Worm (Caenorhabditis elegans) whole organism, young adult: ENCODE results near the gene K09E2.2.

Experiments
- C06A6.2 ChIP-seq: fragments of 200-800 bp; sonication (Bioruptor generic); conservative IDR thresholded peaks from 2 replicates; pipeline ENCODE4 v1.3.6; 2022; ENCODE audit warnings: missing genetic modification characterization, missing compliant biosample characterization
- F37B4.10 ChIP-seq: fragments of 200-800 bp; sonication (Bioruptor generic); IDR thresholded peaks from 2 replicates; pipeline ENCODE4 v1.3.6; 2022; ENCODE audit warnings: missing genetic modification characterization, missing compliant biosample characterization
- F57A8.1 ChIP-seq: fragments of 200-800 bp; sonication (Bioruptor generic); optimal IDR thresholded peaks from 2 replicates; lab custom pipeline; 2018; ENCODE audit warnings: mild to moderate bottlenecking, missing genetic modification characterization, moderate library complexity, missing compliant biosample characterization
- K12H6.12 ChIP-seq: fragments of 200-800 bp; sonication (Bioruptor generic); optimal IDR thresholded peaks from 2 replicates; lab custom pipeline; 2018; ENCODE audit warnings: mild to moderate bottlenecking, missing genetic modification characterization, missing compliant biosample characterization
- T07F8.4 ChIP-seq: sonication (generic microtip); optimal IDR thresholded peaks from 2 replicates; lab custom pipeline; 2016; ENCODE audit warnings: mild to moderate bottlenecking, missing genetic modification characterization, moderate library complexity, missing compliant biosample characterization
- Y53F4B.3 ChIP-seq: fragments of 200-800 bp; sonication (Bioruptor generic); IDR thresholded peaks from 2 replicates; pipeline ENCODE4 v1.3.6; 2022; ENCODE audit warnings: missing genetic modification reagents, missing genetic modification characterization, missing compliant biosample characterization
- Y53G8AR.9 ChIP-seq: fragments of 200-800 bp; sonication (Bioruptor generic); conservative IDR thresholded peaks from 2 replicates; pipeline ENCODE4 v1.3.6; 2022; ENCODE audit warnings: missing genetic modification reagents, missing genetic modification characterization, missing compliant biosample characterization
- Y67H2A.10 ChIP-seq: fragments of 200-800 bp; sonication (Bioruptor generic); conservative IDR thresholded peaks from 2 replicates; pipeline ENCODE4 v1.3.6; 2022; ENCODE audit warnings: missing genetic modification reagents, missing genetic modification characterization, missing compliant biosample characterization
- akir-1 ChIP-seq: fragments of 200-800 bp; sonication (Bioruptor generic); optimal IDR thresholded peaks from 2 replicates; lab custom pipeline; 2018; ENCODE audit warnings: mild to moderate bottlenecking, missing genetic modification characterization, moderate library complexity, missing compliant biosample characterization
- aptf-3 ChIP-seq: fragments of 200-800 bp; sonication (Bioruptor generic); IDR thresholded peaks from 2 replicates; pipeline ENCODE4 v1.3.6; 2022; ENCODE audit warnings: missing genetic modification characterization, missing compliant biosample characterization
- attf-3 ChIP-seq: fragments of 200-800 bp; sonication (Bioruptor generic); conservative IDR thresholded peaks from 2 replicates; pipeline ENCODE4 v1.3.6; 2022; ENCODE audit warnings: missing genetic modification reagents, missing genetic modification characterization, missing compliant biosample characterization
- attf-5 ChIP-seq: fragments of 200-800 bp; sonication (Bioruptor generic); optimal IDR thresholded peaks from 2 replicates; lab custom pipeline; 2018; ENCODE audit warnings: mild to moderate bottlenecking, missing genetic modification characterization, missing compliant biosample characterization
- bed-1 ChIP-seq: fragments of 200-800 bp; sonication (Bioruptor generic); IDR thresholded peaks from 2 replicates; pipeline ENCODE4 v1.3.6; 2022; ENCODE audit warnings: missing genetic modification reagents, missing genetic modification characterization, missing compliant biosample characterization
- ccch-3 ChIP-seq: fragments of 200-800 bp; sonication (Bioruptor generic); optimal IDR thresholded peaks from 2 replicates; lab custom pipeline; 2018; ENCODE audit warnings: mild to moderate bottlenecking, missing genetic modification characterization, missing compliant biosample characterization
- cebp-1 ChIP-seq, 2 experiments: fragments of 200-800 bp in 1 of 2; sonication (Bioruptor generic) in 1 of 2; sonication (generic microtip) in 1 of 2; IDR thresholded peaks in 1 of 2; optimal IDR thresholded peaks in 1 of 2; 2 replicates each; pipeline versions ENCODE4 v1.3.6 to Lab custom; 2017 to 2022; ENCODE audit warnings: missing compliant biosample characterization in 2 of 2, missing genetic modification characterization in 2 of 2, mild to moderate bottlenecking in 1 of 2, missing genetic modification reagents in 1 of 2, moderate library complexity in 1 of 2
- ceh-100 ChIP-seq: fragments of 200-800 bp; sonication (Bioruptor generic); IDR thresholded peaks from 2 replicates; pipeline ENCODE4 v1.3.6; 2022; ENCODE audit warnings: missing genetic modification reagents, missing genetic modification characterization, missing compliant biosample characterization
- ceh-27 ChIP-seq: fragments of 200-800 bp; sonication (Bioruptor generic); optimal IDR thresholded peaks from 2 replicates; lab custom pipeline; 2018; ENCODE audit warnings: mild to moderate bottlenecking, missing genetic modification characterization, moderate library complexity, missing compliant biosample characterization
- ceh-79 ChIP-seq: sonication (generic microtip); optimal IDR thresholded peaks from 2 replicates; lab custom pipeline; 2017; ENCODE audit warnings: mild to moderate bottlenecking, missing genetic modification characterization, missing compliant biosample characterization
- chd-7 ChIP-seq: sonication (generic microtip); optimal IDR thresholded peaks from 2 replicates; lab custom pipeline; 2016; ENCODE audit warnings: mild to moderate bottlenecking, missing genetic modification characterization, moderate library complexity, missing compliant biosample characterization
- die-1 ChIP-seq: sonication (generic microtip); optimal IDR thresholded peaks from 2 replicates; lab custom pipeline; 2016; ENCODE audit warnings: missing genotype, mild to moderate bottlenecking, missing genetic modification characterization, missing compliant biosample characterization
- dpff-1 ChIP-seq: sonication (generic microtip); optimal IDR thresholded peaks from 2 replicates; lab custom pipeline; 2017; ENCODE audit warnings: mild to moderate bottlenecking, missing genetic modification characterization, missing compliant biosample characterization
- ekl-4 ChIP-seq: fragments of 200-800 bp; sonication (Bioruptor generic); IDR thresholded peaks from 2 replicates; pipeline ENCODE4 v1.3.6; 2022; ENCODE audit warnings: missing genetic modification reagents, missing genetic modification characterization, missing compliant biosample characterization
- gei-17 ChIP-seq: fragments of 200-800 bp; sonication (Bioruptor generic); optimal IDR thresholded peaks from 2 replicates; lab custom pipeline; 2018; ENCODE audit warnings: mild to moderate bottlenecking, missing genetic modification characterization, missing compliant biosample characterization
- hrde-1 ChIP-seq: sonication (generic microtip); optimal IDR thresholded peaks from 2 replicates; lab custom pipeline; 2016; ENCODE audit warnings: missing genetic modification characterization, mild to moderate bottlenecking, missing compliant biosample characterization, moderate library complexity, missing genotype, missing genetic modification reagents, borderline replicate concordance
- lag-1 ChIP-seq: fragments of 200-800 bp; sonication (Bioruptor generic); IDR thresholded peaks from 2 replicates; pipeline ENCODE4 v1.3.6; 2022; ENCODE audit warnings: missing genetic modification reagents, missing genetic modification characterization, missing compliant biosample characterization
- lin-26 ChIP-seq: fragments of 200-800 bp; sonication (Bioruptor generic); IDR thresholded peaks from 2 replicates; pipeline ENCODE4 v1.3.6; 2022; ENCODE audit warnings: missing genetic modification reagents, missing genetic modification characterization, missing compliant biosample characterization
- lin-54 ChIP-seq: fragments of 200-800 bp; sonication (Bioruptor generic); optimal IDR thresholded peaks from 2 replicates; lab custom pipeline; 2018; ENCODE audit warnings: mild to moderate bottlenecking, missing genetic modification characterization, missing compliant biosample characterization
- madf-8 ChIP-seq: fragments of 200-800 bp; sonication (Bioruptor generic); conservative IDR thresholded peaks from 2 replicates; pipeline ENCODE4 v1.3.6; 2022; ENCODE audit warnings: missing genetic modification reagents, missing genetic modification characterization, missing compliant biosample characterization
- mcd-1 ChIP-seq: fragments of 200-800 bp; sonication (Bioruptor generic); IDR thresholded peaks from 2 replicates; pipeline ENCODE4 v1.3.6; 2022; ENCODE audit warnings: missing genetic modification reagents, missing genetic modification characterization, missing compliant biosample characterization
- mel-28 ChIP-seq: sonication (generic microtip); optimal IDR thresholded peaks from 2 replicates; lab custom pipeline; 2016; ENCODE audit warnings: borderline replicate concordance, mild to moderate bottlenecking, missing genetic modification characterization, missing compliant biosample characterization
- mes-4 ChIP-seq: sonication (generic microtip); optimal IDR thresholded peaks from 2 replicates; lab custom pipeline; 2016; ENCODE audit warnings: missing genotype, missing genetic modification characterization, missing compliant biosample characterization
- mxl-1 ChIP-seq: sonication (generic microtip); optimal IDR thresholded peaks from 2 replicates; lab custom pipeline; 2016; ENCODE audit warnings: missing genetic modification characterization, missing compliant biosample characterization
- nfya-1 ChIP-seq: sonication (generic microtip); optimal IDR thresholded peaks from 2 replicates; lab custom pipeline; 2017; ENCODE audit warnings: antibody characterized with exemption, missing compliant biosample characterization, missing genetic modification characterization, borderline replicate concordance; ENCODE audit not compliant: insufficient read depth
- nfyb-1 ChIP-seq: fragments of 200-800 bp; sonication (Bioruptor generic); IDR thresholded peaks from 2 replicates; pipeline ENCODE4 v1.3.6; 2022; ENCODE audit warnings: missing genetic modification reagents, missing genetic modification characterization, missing compliant biosample characterization
- nhr-27 ChIP-seq: fragments of 200-800 bp; sonication (Bioruptor generic); optimal IDR thresholded peaks from 2 replicates; lab custom pipeline; 2018; ENCODE audit warnings: mild to moderate bottlenecking, missing genetic modification characterization, moderate library complexity, missing compliant biosample characterization
- nhr-80 ChIP-seq: sonication (generic microtip); optimal IDR thresholded peaks from 2 replicates; lab custom pipeline; 2016; ENCODE audit warnings: missing genetic modification characterization, missing compliant biosample characterization
- rec-8 ChIP-seq, 2 experiments: sonication (generic microtip); optimal IDR thresholded peaks; 2 replicates each; lab custom pipeline; 2016; ENCODE audit warnings: mild to moderate bottlenecking in 2 of 2, missing genetic modification characterization in 2 of 2, missing genetic modification reagents in 2 of 2, missing genotype in 2 of 2, missing biosample characterization in 1 of 2, missing compliant biosample characterization in 1 of 2, moderate library complexity in 1 of 2
- repo-1 ChIP-seq: sonication (generic microtip); optimal IDR thresholded peaks from 2 replicates; lab custom pipeline; 2017; ENCODE audit warnings: mild to moderate bottlenecking, missing genetic modification characterization, missing compliant biosample characterization
- rpc-1 ChIP-seq, 2 experiments: fragments of 150-350 bp in 1 of 2; sonication (generic microtip) in 1 of 2; optimal IDR thresholded peaks; 2 replicates each; lab custom pipeline; 2014 to 2018; ENCODE audit warnings: missing biosample characterization in 1 of 2, missing genetic modification characterization in 1 of 2, missing genetic modification reagents in 1 of 2, missing genotype in 1 of 2
- sea-2 ChIP-seq: fragments of 200-800 bp; sonication (Bioruptor generic); IDR thresholded peaks from 2 replicates; pipeline ENCODE4 v1.3.6; 2022; ENCODE audit warnings: missing genetic modification characterization, missing compliant biosample characterization
- snpc-3.4 ChIP-seq: sonication (generic microtip); optimal IDR thresholded peaks from 2 replicates; lab custom pipeline; 2017; ENCODE audit warnings: missing genetic modification characterization, mild to moderate bottlenecking, missing compliant biosample characterization, antibody characterized with exemption, moderate library complexity, missing genotype, missing genetic modification reagents
- sptf-2 ChIP-seq: fragments of 200-800 bp; sonication (Bioruptor generic); optimal IDR thresholded peaks from 2 replicates; lab custom pipeline; 2018; ENCODE audit warnings: mild to moderate bottlenecking, missing genetic modification characterization, missing compliant biosample characterization
- tbx-9 ChIP-seq: sonication (generic microtip); optimal IDR thresholded peaks from 2 replicates; lab custom pipeline; 2016; ENCODE audit warnings: borderline replicate concordance, missing genetic modification characterization, inconsistent platforms, missing compliant biosample characterization
- xnd-1 ChIP-seq: sonication (generic microtip); optimal IDR thresholded peaks from 2 replicates; lab custom pipeline; 2016; ENCODE audit warnings: missing genotype, missing genetic modification reagents, missing genetic modification characterization, missing compliant biosample characterization
- zim-3 ChIP-seq: sonication (generic microtip); optimal IDR thresholded peaks from 2 replicates; lab custom pipeline; 2017; ENCODE audit warnings: mild to moderate bottlenecking, missing genetic modification characterization, moderate library complexity, missing compliant biosample characterization
- ztf-18 ChIP-seq: sonication (generic microtip); optimal IDR thresholded peaks from 2 replicates; lab custom pipeline; 2016; ENCODE audit warnings: missing genotype, mild to moderate bottlenecking, missing genetic modification characterization, missing compliant biosample characterization
- ztf-25 ChIP-seq: fragments of 200-800 bp; sonication (Bioruptor generic); IDR thresholded peaks from 2 replicates; pipeline ENCODE4 v1.3.6; 2022; ENCODE audit warnings: missing genetic modification reagents, missing genetic modification characterization, missing compliant biosample characterization
- ztf-28 ChIP-seq: fragments of 200-800 bp; sonication (Bioruptor generic); IDR thresholded peaks from 2 replicates; pipeline ENCODE4 v1.3.6; 2022; ENCODE audit warnings: missing genetic modification reagents, missing genetic modification characterization, missing compliant biosample characterization

Gene K09E2.2

DNA sequence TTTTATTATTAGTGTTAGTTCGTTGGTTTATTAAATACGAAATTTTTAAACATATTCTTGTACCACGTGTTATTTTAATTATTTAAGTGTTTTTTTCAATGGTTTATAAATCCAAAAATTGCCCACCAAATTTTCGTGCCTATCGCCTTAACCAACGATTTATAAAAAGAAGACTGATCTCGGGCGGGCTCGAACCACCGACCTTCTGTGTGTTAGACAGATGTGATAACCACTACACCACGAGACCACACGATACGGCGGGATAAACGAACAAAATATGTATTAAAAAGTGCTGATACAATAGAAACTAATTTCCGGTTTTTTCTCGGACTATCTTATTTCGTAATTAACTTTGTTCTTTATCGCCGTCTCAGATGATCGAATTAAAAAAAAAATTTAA is 22.3 kb upstream of the K09E2.2 start (continued):
- TF ChIP-seq mes-4 (tag; lab: Kevin White, UChicago), result peak; percentile 10
- no peak for TF ChIP-seq bed-1 (GFP tag; lab: Robert Waterston, UW)
- peak; percentile 57 for TF ChIP-seq snpc-3.4 (tag; lab: Kevin White, UChicago)
- TF ChIP-seq ceh-100, result peak; percentile 33
- TF ChIP-seq rec-8 (tag; optimal IDR thresholded peaks at IDR 0.05; lab: Kevin White, UChicago), result peak; percentile 36 to 48
- TF ChIP-seq sptf-2 (GFP tag; lab: Kevin White, UChicago), result no peak
- no peak for TF ChIP-seq xnd-1 (tag; lab: Kevin White, UChicago)
- TF ChIP-seq nhr-27 (tag; lab: Kevin White, UChicago), result no peak
- TF ChIP-seq repo-1 (tag; lab: Kevin White, UChicago), result peak; percentile 49
- TF ChIP-seq ztf-18 (tag; lab: Kevin White, UChicago), result peak; percentile 54
- no peak for TF ChIP-seq Y53G8AR.9 (GFP tag; lab: Robert Waterston, UW)
- peak; percentile 36 for TF ChIP-seq zim-3 (tag; lab: Kevin White, UChicago)
- TF ChIP-seq die-1, result peak; percentile 77
- TF ChIP-seq lag-1 (GFP tag; lab: Robert Waterston, UW), result no peak
- peak; percentile 18 for TF ChIP-seq ceh-79 (tag; lab: Kevin White, UChicago)
- 0 out of 2 replicates have a peak, but pooled peaks have one; percentile 9 for TF ChIP-seq Y67H2A.10 (GFP tag; lab: Robert Waterston, UW)
- TF ChIP-seq K12H6.12, result no peak
- TF ChIP-seq tbx-9, result no peak
- TF ChIP-seq mxl-1 (tag; lab: Kevin White, UChicago), result peak; percentile 3
- TF ChIP-seq Y53F4B.3 (GFP tag; lab: Robert Waterston, UW), result no peak
- TF ChIP-seq lin-26 (GFP tag; lab: Robert Waterston, UW), result peak; percentile 88
- no peak for TF ChIP-seq sea-2 (GFP tag; lab: Robert Waterston, UW)
- peak; percentile 38 for TF ChIP-seq T07F8.4 (tag; lab: Kevin White, UChicago)
- no peak for TF ChIP-seq dpff-1 (tag; lab: Kevin White, UChicago)
- no peak for TF ChIP-seq gei-17 (GFP tag; lab: Kevin White, UChicago)
- no peak for TF ChIP-seq attf-3 (GFP tag; lab: Robert Waterston, UW)
- TF ChIP-seq nhr-80 (tag; lab: Kevin White, UChicago), result peak; percentile 18
- TF ChIP-seq mel-28 (tag; lab: Kevin White, UChicago), result no peak
- peak; percentile 51 for TF ChIP-seq hrde-1 (tag; lab: Kevin White, UChicago)
- peak; percentile 93 for TF ChIP-seq rpc-1 (optimal IDR thresholded peaks at IDR 0.05; lab: Kevin White, UChicago)
- TF ChIP-seq rpc-1 (tag; optimal IDR thresholded peaks at IDR 0.05; lab: Kevin White, UChicago), result peak; percentile 95
- peak; percentile 24 for TF ChIP-seq chd-7 (tag; lab: Kevin White, UChicago)
- no peak for TF ChIP-seq nfya-1 (tag; lab: Kevin White, UChicago)
- peak; percentile 79; the same call in 1 of the 2 replicates for TF ChIP-seq ztf-25 (GFP tag; lab: Robert Waterston, UW)
- TF ChIP-seq F57A8.1 (GFP tag; lab: Kevin White, UChicago), result no peak
- no peak for TF ChIP-seq akir-1
- no peak for TF ChIP-seq C06A6.2 (GFP tag; lab: Robert Waterston, UW)
- TF ChIP-seq mcd-1, result no peak
- no peak for TF ChIP-seq madf-8 (GFP tag; lab: Robert Waterston, UW)
- TF ChIP-seq ccch-3 (GFP tag; lab: Kevin White, UChicago), result no peak
- no peak for TF ChIP-seq ekl-4 (GFP tag; lab: Robert Waterston, UW)
- no peak for TF ChIP-seq F37B4.10 (GFP tag; lab: Robert Waterston, UW)
- no peak for TF ChIP-seq lin-54 (GFP tag; lab: Kevin White, UChicago)
- no peak for TF ChIP-seq aptf-3 (GFP tag; lab: Robert Waterston, UW)
- no peak for TF ChIP-seq attf-5 (GFP tag; lab: Kevin White, UChicago)
- no peak for TF ChIP-seq ztf-28 (GFP tag; lab: Robert Waterston, UW)
- peak; percentile 53 for TF ChIP-seq ceh-27 (GFP tag; lab: Kevin White, UChicago)
- no peak for TF ChIP-seq cebp-1 (GFP tag; IDR thresholded peaks at IDR 0.05; lab: Robert Waterston, UW)
- TF ChIP-seq cebp-1 (tag; optimal IDR thresholded peaks at IDR 0.05; lab: Kevin White, UChicago), result no peak
- TF ChIP-seq nfyb-1 (GFP tag; lab: Robert Waterston, UW), result peak; percentile 68; the same call in 1 of the 2 replicates
